Worm (Caenorhabditis elegans): ENCODE results near the gene clec-258.

- TF ChIP-seq flt-1 (GFP tag; IDR thresholded peaks at IDR 0.05) (no peak), cog-1 (tag; optimal IDR thresholded peaks at IDR 0.05) (no peak)
Measured at ce11 chrV:19790248-19790647, 2.0 kb downstream of the clec-258 start.
